Worm (Caenorhabditis elegans) whole organism, L1 larva: ENCODE results near the gene str-233.

Experiments
- ama-1 ChIP-seq: fragments of 150-350 bp; optimal IDR thresholded peaks from 2 replicates; lab custom pipeline; 2014
- elt-2 ChIP-seq: sonication (generic microtip); optimal IDR thresholded peaks from 2 replicates; lab custom pipeline; 2016; ENCODE audit warnings: missing genetic modification characterization, mild to moderate bottlenecking, inconsistent platforms, missing compliant biosample characterization, missing genetic modification reagents
- jun-1 ChIP-seq: fragments of 150-350 bp; optimal IDR thresholded peaks from 2 replicates; lab custom pipeline; 2014; ENCODE audit warnings: missing biosample characterization, missing genetic modification reagents, missing genetic modification characterization
- lsy-2 ChIP-seq, 2 experiments: fragments of 150-350 bp; optimal IDR thresholded peaks; 2 replicates each; lab custom pipeline; 2014; ENCODE audit warnings: missing biosample characterization in 2 of 2, missing genetic modification characterization in 2 of 2
- unc-130 ChIP-seq: fragments of 150-350 bp; optimal IDR thresholded peaks from 2 replicates; lab custom pipeline; 2017; ENCODE audit warnings: missing biosample characterization, missing genetic modification characterization, inconsistent platforms
- unc-86 ChIP-seq: sonication (generic microtip); optimal IDR thresholded peaks from 2 replicates; lab custom pipeline; 2016; ENCODE audit warnings: missing genetic modification characterization, missing compliant biosample characterization

DNA sequence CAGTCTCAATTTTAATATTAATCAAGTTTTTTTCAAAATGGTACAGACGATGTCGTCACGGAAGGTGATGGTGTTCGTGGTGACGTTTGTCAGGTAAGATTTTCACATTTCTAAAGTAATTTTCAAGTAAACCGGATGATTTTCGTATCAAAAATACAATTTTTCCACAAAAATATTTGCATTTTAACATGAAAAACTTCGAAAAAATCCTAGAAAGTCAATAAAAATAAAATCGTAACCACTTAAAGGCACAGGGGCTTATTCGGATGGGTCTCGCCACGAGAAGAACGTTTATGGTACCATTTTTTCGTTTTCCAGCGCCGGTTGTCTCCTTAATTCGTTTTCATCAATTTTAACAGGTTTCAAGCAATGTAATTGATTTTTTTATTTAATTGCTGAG is 14.8 kb upstream of the str-233 start, which contains the start of gene T10C6.6:
- no peak for TF ChIP-seq jun-1 (tag; lab: Kevin White, UChicago)
- TF ChIP-seq ama-1 (lab: Kevin White, UChicago): no peak
- TF ChIP-seq unc-130 (tag; lab: Kevin White, UChicago): no peak
- TF ChIP-seq unc-86 (tag; lab: Kevin White, UChicago): no peak
- TF ChIP-seq elt-2: peak; percentile 27
- no peak for TF ChIP-seq lsy-2 (tag; optimal IDR thresholded peaks at IDR 0.05; lab: Kevin White, UChicago)
